Fruit fly (Drosophila melanogaster): ENCODE data around the gene Uba4.

DNA sequence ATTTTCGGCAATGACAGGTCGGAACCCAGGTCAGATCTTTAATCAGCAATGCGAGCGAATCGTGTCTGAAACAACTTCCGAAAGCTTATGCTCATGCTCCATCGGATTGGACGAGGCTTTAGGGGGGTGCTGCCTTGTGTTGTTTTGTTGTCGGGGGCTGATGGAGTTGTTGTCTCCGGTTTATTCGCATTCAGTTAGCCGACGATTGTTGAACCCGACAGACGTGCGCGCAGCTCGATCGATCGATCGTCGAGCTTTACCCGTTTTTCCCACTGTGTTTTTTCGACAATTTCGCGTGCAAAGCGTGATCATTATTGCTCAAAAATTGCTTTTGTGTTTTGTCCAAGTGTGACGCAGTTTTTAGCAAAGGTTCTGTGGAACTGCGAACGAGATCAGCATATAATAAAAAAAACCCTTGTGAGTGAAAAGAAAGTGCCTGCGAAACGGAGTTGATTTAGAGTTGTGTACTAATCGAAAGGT, 11.8 kb downstream of the Uba4 start, which contains the start of gene CG17834:
- no peak for TF ChIP-seq GATAd (GFP tag; optimal IDR thresholded peaks at IDR 0.05)
- no peak for TF ChIP-seq Jra (GFP tag; optimal IDR thresholded peaks at IDR 0.05)
- TF ChIP-seq usp (GFP tag; optimal IDR thresholded peaks at IDR 0.05), result no peak
- TF ChIP-seq foxo (GFP tag; optimal IDR thresholded peaks at IDR 0.05), result peak in 1 of 2 experiments; percentile 16
- no peak for TF ChIP-seq Myc (optimal IDR thresholded peaks at IDR 0.05)
- TF ChIP-seq Hr78 (GFP tag; optimal IDR thresholded peaks at IDR 0.05), result no peak
- no peak for TF ChIP-seq Dfd (GFP tag; optimal IDR thresholded peaks at IDR 0.05)
- no peak for TF ChIP-seq rgr (GFP tag; optimal IDR thresholded peaks at IDR 0.05)

Data from whole organism, wandering third instar larva.